Worm (Caenorhabditis elegans) whole organism, L2 larva: ENCODE results near the gene Y116A8C.30.
"Not testable (repeated sequence)": the region's sequence is repeated elsewhere in the genome, so short reads cannot be mapped to it uniquely, and the experiment has no call there.

Experiments
- F13H6.1 ChIP-seq: sonication (generic microtip); optimal IDR thresholded peaks from 2 replicates; lab custom pipeline; 2016; ENCODE audit warnings: missing genetic modification characterization, missing compliant biosample characterization
- R02D3.7 ChIP-seq: fragments of 150-350 bp; optimal IDR thresholded peaks from 2 replicates; lab custom pipeline; 2014; ENCODE audit warnings: missing biosample characterization, missing genetic modification characterization
- Y55F3AM.14 ChIP-seq: fragments of 200-800 bp; sonication (Bioruptor generic); optimal IDR thresholded peaks from 2 replicates; lab custom pipeline; 2018; ENCODE audit warnings: mild to moderate bottlenecking, missing genetic modification characterization, missing compliant biosample characterization
- ZK546.5 ChIP-seq: sonication (generic microtip); optimal IDR thresholded peaks from 2 replicates; lab custom pipeline; 2017; ENCODE audit warnings: missing biosample characterization, missing genetic modification characterization
- ama-1 ChIP-seq: fragments of 150-350 bp; optimal IDR thresholded peaks from 2 replicates; lab custom pipeline; 2018; ENCODE audit warnings: inconsistent platforms
- ceh-16 ChIP-seq: fragments of 150-350 bp; optimal IDR thresholded peaks from 2 replicates; lab custom pipeline; 2014; ENCODE audit warnings: missing biosample characterization, missing genetic modification characterization
- dmd-4 ChIP-seq: sonication (generic microtip); optimal IDR thresholded peaks from 2 replicates; lab custom pipeline; 2017; ENCODE audit warnings: missing biosample characterization, missing genetic modification characterization
- elt-1 ChIP-seq: fragments of 150-350 bp; optimal IDR thresholded peaks from 2 replicates; lab custom pipeline; 2014; ENCODE audit warnings: missing biosample characterization, missing genetic modification characterization
- elt-3 ChIP-seq: sonication (generic microtip); optimal IDR thresholded peaks from 2 replicates; lab custom pipeline; 2017; ENCODE audit warnings: missing biosample characterization, missing genetic modification characterization
- fos-1 ChIP-seq: fragments of 150-350 bp; optimal IDR thresholded peaks from 2 replicates; lab custom pipeline; 2014; ENCODE audit warnings: missing biosample characterization, missing genetic modification characterization
- gmeb-1 ChIP-seq: fragments of 150-350 bp; optimal IDR thresholded peaks from 2 replicates; lab custom pipeline; 2014; ENCODE audit warnings: missing biosample characterization, missing genetic modification characterization
- lin-11 ChIP-seq: fragments of 150-350 bp; sonication (generic microtip); optimal IDR thresholded peaks from 2 replicates; lab custom pipeline; 2014; ENCODE audit warnings: missing biosample characterization, missing genetic modification characterization, inconsistent platforms, mixed read lengths
- lin-13 ChIP-seq: fragments of 150-350 bp; optimal IDR thresholded peaks from 2 replicates; lab custom pipeline; 2014; ENCODE audit warnings: missing biosample characterization, missing genetic modification reagents, missing genetic modification characterization
- lin-39 ChIP-seq: fragments of 150-350 bp; optimal IDR thresholded peaks from 2 replicates; lab custom pipeline; 2014; ENCODE audit warnings: missing biosample characterization, missing genetic modification reagents, missing genetic modification characterization
- lsy-2 ChIP-seq, 2 experiments: fragments of 150-350 bp in 1 of 2; sonication (generic microtip) in 1 of 2; optimal IDR thresholded peaks; 2 replicates each; lab custom pipeline; 2014 to 2017; ENCODE audit warnings: missing biosample characterization in 2 of 2, missing genetic modification characterization in 2 of 2
- mab-5 ChIP-seq: fragments of 150-350 bp; optimal IDR thresholded peaks from 2 replicates; lab custom pipeline; 2014; ENCODE audit warnings: missing biosample characterization, missing genetic modification characterization
- mbf-1 ChIP-seq: sonication (generic microtip); optimal IDR thresholded peaks from 2 replicates; lab custom pipeline; 2017; ENCODE audit warnings: missing biosample characterization, missing genetic modification characterization
- mdl-1 ChIP-seq, 2 experiments: fragments of 150-350 bp in 1 of 2; sonication (generic microtip) in 1 of 2; optimal IDR thresholded peaks; 2 replicates each; lab custom pipeline; 2017; ENCODE audit warnings: missing biosample characterization in 2 of 2, missing genetic modification characterization in 2 of 2
- nhr-10 ChIP-seq: sonication (generic microtip); optimal IDR thresholded peaks from 2 replicates; lab custom pipeline; 2017; ENCODE audit warnings: missing biosample characterization, missing genetic modification characterization
- nhr-11 ChIP-seq: fragments of 150-350 bp; optimal IDR thresholded peaks from 2 replicates; lab custom pipeline; 2014; ENCODE audit warnings: missing biosample characterization, missing genetic modification characterization
- nhr-129 ChIP-seq: fragments of 150-350 bp; optimal IDR thresholded peaks from 2 replicates; lab custom pipeline; 2014; ENCODE audit warnings: missing biosample characterization, missing genetic modification characterization
- nhr-21 ChIP-seq: fragments of 150-350 bp; optimal IDR thresholded peaks from 2 replicates; lab custom pipeline; 2014; ENCODE audit warnings: missing biosample characterization, missing genetic modification characterization
- nhr-25 ChIP-seq: fragments of 150-350 bp; sonication (generic microtip); optimal IDR thresholded peaks from 3 replicates; lab custom pipeline; 2014; ENCODE audit warnings: missing biosample characterization, missing genetic modification characterization
- nhr-6 ChIP-seq: fragments of 150-350 bp; optimal IDR thresholded peaks from 2 replicates; lab custom pipeline; 2014; ENCODE audit warnings: missing biosample characterization, missing genetic modification characterization
- nhr-77 ChIP-seq: fragments of 150-350 bp; optimal IDR thresholded peaks from 2 replicates; lab custom pipeline; 2014; ENCODE audit warnings: missing biosample characterization, missing genetic modification characterization
- peb-1 ChIP-seq: fragments of 150-350 bp; optimal IDR thresholded peaks from 2 replicates; lab custom pipeline; 2014; ENCODE audit warnings: missing biosample characterization, missing genetic modification characterization
- sem-4 ChIP-seq: fragments of 150-350 bp; optimal IDR thresholded peaks from 2 replicates; lab custom pipeline; 2014; ENCODE audit warnings: missing biosample characterization, missing genetic modification reagents, missing genetic modification characterization
- skn-1 ChIP-seq: sonication (generic microtip); optimal IDR thresholded peaks from 2 replicates; lab custom pipeline; 2017; ENCODE audit warnings: missing biosample characterization, missing genetic modification characterization
- sma-3 ChIP-seq: sonication (generic microtip); optimal IDR thresholded peaks from 2 replicates; lab custom pipeline; 2016; ENCODE audit warnings: missing genetic modification reagents, missing genetic modification characterization, missing compliant biosample characterization
- sma-9 ChIP-seq, 2 experiments: fragments of 150-350 bp in 1 of 2; sonication (generic microtip) in 1 of 2; optimal IDR thresholded peaks; 2 replicates each; lab custom pipeline; 2014 to 2016; ENCODE audit warnings: missing genetic modification characterization in 2 of 2, mild to moderate bottlenecking in 1 of 2, missing biosample characterization in 1 of 2, missing compliant biosample characterization in 1 of 2, missing genetic modification reagents in 1 of 2, moderate library complexity in 1 of 2
- snpc-4 ChIP-seq: fragments of 150-350 bp; optimal IDR thresholded peaks from 2 replicates; lab custom pipeline; 2014; ENCODE audit warnings: missing biosample characterization, missing genetic modification characterization
- unc-55 ChIP-seq: fragments of 150-350 bp; sonication (generic microtip); optimal IDR thresholded peaks from 3 replicates; lab custom pipeline; 2014; ENCODE audit warnings: missing biosample characterization, missing genetic modification reagents, missing genetic modification characterization
- unc-62 ChIP-seq: fragments of 150-350 bp; optimal IDR thresholded peaks from 2 replicates; lab custom pipeline; 2014; ENCODE audit warnings: missing biosample characterization, missing genetic modification reagents, missing genetic modification characterization
- ztf-1 ChIP-seq: fragments of 200-800 bp; sonication (Bioruptor generic); conservative IDR thresholded peaks from 2 replicates; pipeline ENCODE4 v1.3.6; 2022; ENCODE audit warnings: missing genetic modification characterization, missing compliant biosample characterization
- ztf-4 ChIP-seq: fragments of 150-350 bp; optimal IDR thresholded peaks from 2 replicates; lab custom pipeline; 2014; ENCODE audit warnings: missing biosample characterization, missing genetic modification characterization

Y116A8C.30 gene

DNA sequence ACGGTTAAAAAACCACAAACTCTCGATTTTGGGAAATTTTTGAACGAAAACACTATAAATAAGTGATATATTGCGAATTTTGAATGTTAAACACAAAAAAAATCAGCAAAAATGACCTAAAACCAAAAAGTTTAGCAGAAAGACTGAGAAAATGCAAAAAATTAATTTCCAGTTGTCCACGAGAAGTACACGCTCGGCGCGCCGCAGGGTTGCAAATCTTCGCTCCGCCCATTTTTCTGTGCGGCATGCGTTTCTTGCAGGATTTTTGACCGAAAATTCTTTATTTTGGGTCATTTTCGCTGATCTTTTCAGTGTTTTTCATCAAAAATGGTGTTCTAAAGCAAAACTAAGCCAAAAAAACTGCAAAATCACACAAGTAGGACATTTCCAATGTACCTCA lies 18.7 kb downstream of the Y116A8C.30 start:
- TF ChIP-seq elt-3 (tag; lab: Kevin White, UChicago) = no peak
- no peak for TF ChIP-seq nhr-21 (tag; lab: Kevin White, UChicago)
- no peak for TF ChIP-seq F13H6.1 (tag; lab: Kevin White, UChicago)
- TF ChIP-seq ztf-4 (tag; lab: Kevin White, UChicago) = no peak
- TF ChIP-seq mab-5 = no peak
- no peak for TF ChIP-seq dmd-4 (tag; lab: Kevin White, UChicago)
- TF ChIP-seq sma-3 (GFP tag; lab: Kevin White, UChicago) = no peak
- TF ChIP-seq mbf-1 = no peak
- TF ChIP-seq mdl-1 (tag; optimal IDR thresholded peaks at IDR 0.05; lab: Kevin White, UChicago) = no peak
- no peak for TF ChIP-seq snpc-4 (tag; lab: Kevin White, UChicago)
- TF ChIP-seq nhr-77 (tag; lab: Kevin White, UChicago) = no peak
- no peak for TF ChIP-seq nhr-129 (tag; lab: Kevin White, UChicago)
- no peak for TF ChIP-seq gmeb-1
- TF ChIP-seq lin-39 (tag; lab: Kevin White, UChicago) = no peak
- TF ChIP-seq nhr-6 = no peak
- TF ChIP-seq R02D3.7 (tag; lab: Kevin White, UChicago) = no peak
- TF ChIP-seq skn-1 (tag; lab: Kevin White, UChicago) = no peak
- TF ChIP-seq lin-11 = no peak

DNA sequence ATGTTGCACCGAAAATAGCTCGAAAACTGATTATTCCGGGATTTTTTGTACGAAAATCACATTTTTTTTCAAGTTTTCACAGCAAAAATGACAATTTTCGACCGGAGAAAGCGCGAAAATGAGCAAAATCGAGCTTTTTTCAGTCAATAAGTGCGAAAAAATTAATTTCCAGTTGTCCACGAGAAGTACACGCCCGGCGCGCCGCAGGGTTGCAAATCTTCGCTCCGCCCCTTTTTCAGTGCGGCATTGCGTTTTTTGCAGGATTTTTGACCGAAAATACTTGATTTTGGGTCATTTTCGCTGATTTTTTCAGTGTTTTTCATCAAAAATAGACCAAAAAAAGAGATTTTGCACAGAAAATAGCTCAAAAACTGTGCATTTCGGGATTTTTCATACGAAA lies 19.2 kb downstream of the Y116A8C.30 start:
- TF ChIP-seq unc-55 (peak; percentile 40), nhr-11 (tag; lab: Kevin White, UChicago) (no peak), lsy-2 (tag; optimal IDR thresholded peaks at IDR 0.05; lab: Kevin White, UChicago) (peak in 1 of 2 experiments; percentile 15)

DNA sequence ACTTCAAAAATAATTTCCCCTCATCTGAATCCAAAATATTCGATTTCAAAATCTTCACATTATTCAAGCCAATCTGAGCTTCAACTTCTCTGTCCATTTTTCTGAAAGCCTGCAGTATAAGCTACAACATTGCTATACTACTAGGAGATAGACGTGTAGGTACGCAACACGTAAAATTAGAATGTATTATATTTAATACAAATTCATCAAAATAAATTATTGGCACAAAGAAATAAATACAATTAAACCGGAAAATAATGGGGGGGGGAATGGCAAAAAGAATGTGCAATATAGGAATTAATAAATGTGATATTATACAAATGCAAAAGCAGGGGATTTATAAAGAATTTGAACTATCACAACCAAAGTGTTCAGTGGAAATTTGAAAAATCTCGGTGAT lies 24.9 kb downstream of the Y116A8C.30 start, which contains the start of gene Y116A8C.25:
TSS of gene Y116A8C.25 (minus strand) at position 101 of the 400 bp plus-strand sequence.
- no peak for TF ChIP-seq unc-62
- TF ChIP-seq nhr-25 (tag; lab: Kevin White, UChicago) = no peak
- TF ChIP-seq gmeb-1 = no peak
- TF ChIP-seq nhr-10 (tag; lab: Kevin White, UChicago) = no peak
- no peak for TF ChIP-seq nhr-11 (tag; lab: Kevin White, UChicago)
- no peak for TF ChIP-seq peb-1 (tag; lab: Kevin White, UChicago)
- no peak for TF ChIP-seq snpc-4 (tag; lab: Kevin White, UChicago)
- TF ChIP-seq ZK546.5 (tag; lab: Kevin White, UChicago) = no peak
- TF ChIP-seq R02D3.7 (tag; lab: Kevin White, UChicago) = no peak
- no peak for TF ChIP-seq Y55F3AM.14 (GFP tag; lab: Kevin White, UChicago)
- no peak for TF ChIP-seq sma-9 (GFP tag; optimal IDR thresholded peaks at IDR 0.05; lab: Kevin White, UChicago)
- no peak for TF ChIP-seq sma-9 (tag; optimal IDR thresholded peaks at IDR 0.05; lab: Kevin White, UChicago)
- TF ChIP-seq ceh-16 (tag; lab: Kevin White, UChicago) = no peak
- no peak for TF ChIP-seq fos-1 (tag; lab: Kevin White, UChicago)
- no peak for TF ChIP-seq nhr-21 (tag; lab: Kevin White, UChicago)
- TF ChIP-seq sem-4 (tag; lab: Kevin White, UChicago) = no peak
- TF ChIP-seq sma-3 (GFP tag; lab: Kevin White, UChicago) = no peak
- no peak for TF ChIP-seq lin-11
- TF ChIP-seq mdl-1 (tag; optimal IDR thresholded peaks at IDR 0.05; lab: Kevin White, UChicago) = no peak
- TF ChIP-seq, all 48 proteins: peak for 0

DNA sequence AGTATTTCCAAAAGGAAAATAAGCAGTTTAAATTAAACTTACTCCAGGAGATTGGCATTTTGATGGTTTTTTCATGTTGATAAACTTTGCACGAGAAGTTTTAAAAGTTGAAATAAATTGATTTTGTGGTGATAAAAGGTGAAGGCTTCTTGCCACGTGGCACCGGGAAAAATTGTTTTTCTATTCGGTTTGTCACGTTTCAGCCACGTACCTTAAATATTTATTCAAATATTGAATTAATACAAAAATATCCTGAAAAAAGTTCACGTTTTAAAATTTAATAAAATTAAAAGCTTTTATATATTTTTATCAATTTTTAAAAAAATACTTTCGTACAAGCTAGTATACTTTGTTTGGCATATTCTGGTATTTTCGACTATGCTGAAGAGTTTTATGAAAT lies 32.7 kb downstream of the Y116A8C.30 start, which contains the start of gene Y116A8C.24:
TSS of gene Y116A8C.24 (minus strand) at position 101 of the 400 bp plus-strand sequence.
- TF ChIP-seq ztf-1 (GFP tag; lab: Robert Waterston, UW); ama-1 (lab: Kevin White, UChicago); lin-13: not testable (repeated sequence)

- TF ChIP-seq ceh-16, snpc-4, elt-1 (tag; lab: Kevin White, UChicago): not testable (repeated sequence)
- TF ChIP-seq, all 48 proteins: peak for 0; not testable (repeated sequence) for 48
These were observed 38.6 kb downstream of the Y116A8C.30 start, which contains the start of gene Y116A8C.465 for ce11 chrIV:17064937-17065336. Y116A8C.465 (plus strand) TSS chrIV:17065237.
